Worm (Caenorhabditis elegans): ENCODE results near the gene rbg-3.

rbg-3 gene

DNA sequence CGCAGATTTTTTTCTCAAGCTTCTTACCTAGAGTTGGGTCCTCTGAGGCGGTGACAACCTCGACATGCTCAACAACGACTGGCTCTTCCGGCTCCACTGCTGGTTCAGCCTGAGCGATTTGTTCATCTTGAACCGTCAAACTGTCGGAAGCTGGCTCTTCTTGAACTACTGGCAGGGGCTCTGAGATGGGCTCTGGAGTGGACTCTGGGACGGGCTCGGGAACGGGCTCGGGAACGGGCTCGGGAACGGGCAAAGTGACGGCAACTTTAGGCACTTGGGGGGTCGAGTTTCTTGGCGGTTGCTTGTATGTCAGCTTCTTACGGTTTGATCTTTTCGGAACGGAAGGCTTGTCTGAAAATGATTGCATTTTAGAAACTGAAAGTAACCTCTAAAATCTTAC, 8.6 kb downstream of the rbg-3 start:
- no peak for TF ChIP-seq efl-1 (optimal IDR thresholded peaks at IDR 0.05)
- peak in 1 of 2 experiments; percentile 25 for TF ChIP-seq efl-1 (GFP tag; optimal IDR thresholded peaks at IDR 0.05 in 1 of 2)
- TF ChIP-seq isw-1 (GFP tag; IDR thresholded peaks at IDR 0.05) = no peak
- TF ChIP-seq pax-3 (tag; optimal IDR thresholded peaks at IDR 0.05) = no peak

DNA sequence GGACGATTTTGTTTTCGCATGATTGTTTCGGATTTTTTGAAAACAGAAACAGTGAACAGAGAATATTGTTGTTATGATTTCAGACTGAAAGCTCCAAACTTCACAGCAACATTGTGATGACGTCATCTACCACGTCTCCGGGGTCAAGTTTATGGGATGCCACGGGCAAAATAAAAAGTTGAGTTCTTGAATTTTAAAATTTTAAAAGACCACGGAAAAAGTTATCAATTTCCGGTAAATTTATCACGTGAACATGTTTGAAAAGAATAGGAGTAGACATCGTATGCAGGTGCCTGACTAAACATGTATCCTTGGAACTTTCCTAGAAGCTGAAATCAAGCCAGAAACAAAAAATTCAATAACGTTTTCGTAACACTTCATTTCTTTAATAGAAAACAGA, 9.3 kb downstream of the rbg-3 start, which contains the start of gene B0393.4:
Gene B0393.4 (minus strand): TSS at position 101 of the 400 bp plus-strand sequence.
- TF ChIP-seq efl-1 (optimal IDR thresholded peaks at IDR 0.05) (no peak), efl-1 (GFP tag; optimal IDR thresholded peaks at IDR 0.05 in 1 of 2) (peak in 1 of 2 experiments; percentile 36), nhr-28 (tag; optimal IDR thresholded peaks at IDR 0.05) (no peak)

DNA sequence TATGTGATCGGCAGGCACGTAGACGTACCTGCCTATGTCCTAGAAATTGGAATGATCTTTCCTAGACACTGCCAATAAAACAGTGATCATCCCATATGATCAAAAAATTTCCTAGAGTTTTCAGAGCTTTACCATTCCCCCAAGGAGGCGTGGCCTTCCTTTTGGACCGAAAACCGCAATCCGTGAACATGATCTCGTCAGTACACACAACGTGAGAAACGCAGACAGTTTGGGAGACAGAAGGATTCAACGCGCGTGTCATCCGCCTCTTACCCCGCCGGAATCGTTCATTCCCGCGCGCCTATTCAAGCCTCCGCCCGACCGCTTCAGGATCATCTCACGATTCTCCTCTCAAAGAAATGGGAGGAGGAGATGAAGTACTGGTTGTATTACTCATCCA, 11.2 kb downstream of the rbg-3 start, which contains the start of gene B0393.5:
Gene B0393.5 (plus strand): TSS at position 301 of the 400 bp plus-strand sequence.
- TF ChIP-seq unc-30 (tag; optimal IDR thresholded peaks at IDR 0.05) (no peak), ceh-63 (GFP tag; optimal IDR thresholded peaks at IDR 0.05) (no peak), aly-2 (tag; optimal IDR thresholded peaks at IDR 0.05) (no peak), hlh-4 (tag; optimal IDR thresholded peaks at IDR 0.05) (no peak), sptf-1 (tag; optimal IDR thresholded peaks at IDR 0.05) (no peak), mep-1 (tag; optimal IDR thresholded peaks at IDR 0.05) (no peak)

DNA sequence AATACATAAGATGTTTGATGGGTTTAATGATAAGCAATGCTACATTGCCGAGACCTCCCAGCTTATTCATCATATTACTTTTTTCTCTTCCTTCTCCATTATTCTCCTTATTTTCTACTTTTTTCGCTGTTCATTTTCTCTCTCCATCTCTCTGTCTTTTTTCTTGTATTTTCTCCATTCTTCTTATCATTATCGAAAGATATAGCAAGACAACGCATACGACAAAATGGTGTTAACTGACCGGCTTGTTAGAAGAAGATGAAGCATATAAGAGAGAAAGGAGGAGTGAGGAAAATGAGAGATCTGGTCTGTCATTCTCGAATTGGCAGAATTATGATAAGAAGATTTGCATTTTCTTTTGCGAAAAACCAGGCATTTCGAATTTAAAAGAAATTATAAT, 12.6 kb downstream of the rbg-3 start:
- TF ChIP-seq lir-3 (tag; optimal IDR thresholded peaks at IDR 0.05; ENCODE audit: poor library complexity) (no peak), ets-5 (GFP tag; IDR thresholded peaks at IDR 0.05) (no peak), elt-2 (tag; optimal IDR thresholded peaks at IDR 0.05) (peak; percentile 39), C16A3.4 (tag; optimal IDR thresholded peaks at IDR 0.05) (no peak), nhr-85 (tag) (no peak), elt-3 (tag; optimal IDR thresholded peaks at IDR 0.05) (peak in 1 of 6 experiments; percentile 5), blmp-1 (tag; optimal IDR thresholded peaks at IDR 0.05) (peak; percentile 59), mef-2 (tag; optimal IDR thresholded peaks at IDR 0.05) (no peak), lin-15B (tag; optimal IDR thresholded peaks at IDR 0.05) (no peak), isw-1 (GFP tag; IDR thresholded peaks at IDR 0.05) (no peak), egl-27 (tag; optimal IDR thresholded peaks at IDR 0.05) (no peak), aha-1 (tag; optimal IDR thresholded peaks at IDR 0.05) (no peak)

DNA sequence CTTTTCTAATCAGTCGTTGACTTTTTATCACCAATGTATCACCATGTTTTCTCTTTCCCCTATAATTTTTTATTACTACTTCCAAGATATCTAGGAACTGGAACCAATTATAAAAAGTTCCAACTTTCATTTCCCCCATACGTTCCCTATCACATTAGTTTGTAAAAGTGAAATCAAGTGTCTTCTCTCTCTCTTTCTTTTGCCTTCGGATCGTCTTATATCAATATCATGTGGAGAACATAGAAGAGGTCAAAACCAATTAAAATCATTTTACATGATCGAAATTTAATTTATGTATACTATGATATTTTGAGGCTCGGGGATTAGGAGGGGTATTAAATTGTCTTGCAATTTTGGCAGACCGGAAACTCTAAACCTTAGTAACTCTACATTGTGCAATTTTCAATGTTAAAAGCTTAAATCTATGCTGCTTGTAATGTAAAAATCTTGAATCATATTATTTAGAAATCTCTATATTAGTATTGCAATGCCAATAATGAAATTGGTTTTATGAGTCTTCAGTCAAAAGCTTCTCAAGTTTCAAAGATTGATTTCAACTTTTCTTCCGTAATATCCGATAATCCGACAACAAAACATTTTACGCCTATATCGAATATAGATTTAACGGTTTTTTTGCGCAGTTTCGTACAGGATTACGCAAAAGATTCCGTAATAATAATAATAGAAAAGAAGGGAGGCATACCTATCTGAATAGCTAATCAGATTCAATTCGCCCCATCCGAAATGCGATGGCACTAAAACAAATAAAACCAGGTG, 13.8 kb downstream of the rbg-3 start:
- TF ChIP-seq elt-3 (tag; optimal IDR thresholded peaks at IDR 0.05) (peak in 1 of 6 experiments; percentile 14), unc-86 (tag; optimal IDR thresholded peaks at IDR 0.05) (no peak), blmp-1 (tag; optimal IDR thresholded peaks at IDR 0.05) (peak; percentile 94)

DNA sequence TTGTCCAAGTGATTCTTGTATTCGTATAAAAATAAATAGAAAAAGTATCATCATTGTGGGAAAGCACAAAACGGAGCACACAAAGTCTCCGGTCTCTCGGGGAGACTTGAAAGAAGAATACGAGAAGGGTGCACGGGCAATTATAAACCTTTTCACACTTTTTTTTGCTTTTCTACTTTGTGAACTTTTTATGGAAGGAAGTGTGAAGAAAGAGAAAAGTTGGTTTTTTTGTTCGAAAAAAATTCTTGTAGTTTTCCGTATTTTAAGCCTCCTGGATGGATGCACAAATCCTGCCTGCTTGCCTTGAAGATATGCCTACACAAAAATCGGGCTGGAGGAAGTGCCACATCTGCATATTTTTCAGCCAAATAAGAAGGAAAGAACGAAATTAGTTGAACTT, 23.8 kb downstream of the rbg-3 start, which contains the start of gene B0393.7:
Gene B0393.7 (minus strand): TSS at position 101 of the 400 bp plus-strand sequence.
- TF ChIP-seq nhr-90 (tag; optimal IDR thresholded peaks at IDR 0.05; ENCODE audit: poor library complexity) (no peak), lin-14 (GFP tag; optimal IDR thresholded peaks at IDR 0.05) (no peak), nhr-11 (tag; optimal IDR thresholded peaks at IDR 0.05) (no peak), zip-4 (GFP tag; optimal IDR thresholded peaks at IDR 0.05) (no peak), ama-1 (optimal IDR thresholded peaks at IDR 0.05) (no peak), elt-2 (tag; optimal IDR thresholded peaks at IDR 0.05) (no peak), pqm-1 (tag; optimal IDR thresholded peaks at IDR 0.05) (no peak), unc-98 (GFP tag; IDR thresholded peaks at IDR 0.05) (no peak), hpl-2 (GFP tag; optimal IDR thresholded peaks at IDR 0.05) (no peak), hlh-4 (tag; optimal IDR thresholded peaks at IDR 0.05) (no peak)

Measured in whole organism, L1 larva.